Fruit fly (Drosophila melanogaster) whole organism, pupa: ENCODE measurements around the gene CG10467.

Experiments
- CG14655 ChIP-seq: fragments of 200-800 bp; sonication (Bioruptor generic); optimal IDR thresholded peaks from 3 replicates; lab custom pipeline; 2017; ENCODE audit warnings: mild to moderate bottlenecking, missing biosample characterization, missing genetic modification reagents, missing genetic modification characterization
- CG32121 ChIP-seq: fragments of 200-800 bp; sonication (Bioruptor generic); IDR thresholded peaks from 2 replicates; pipeline ENCODE4 v1.3.6; 2022; ENCODE audit warnings: missing biosample characterization, missing genetic modification characterization
- CG34367 ChIP-seq: fragments of 200-800 bp; sonication (Bioruptor generic); optimal IDR thresholded peaks from 2 replicates; lab custom pipeline; 2018; ENCODE audit warnings: missing biosample characterization, mild to moderate bottlenecking, missing genetic modification characterization
- CG4496 ChIP-seq: fragments of 200-800 bp; sonication (Bioruptor generic); IDR thresholded peaks from 3 replicates; pipeline ENCODE4 v1.3.6; 2022; ENCODE audit warnings: missing biosample characterization, missing genetic modification characterization
- CG8159 ChIP-seq: fragments of 200-800 bp; sonication (Bioruptor generic); optimal IDR thresholded peaks from 3 replicates; lab custom pipeline; 2018; ENCODE audit warnings: missing biosample characterization, mild to moderate bottlenecking, missing genetic modification characterization, moderate library complexity
- CG8301 ChIP-seq: fragments of 200-800 bp; sonication (Bioruptor generic); optimal IDR thresholded peaks from 2 replicates; lab custom pipeline; 2018; ENCODE audit warnings: missing biosample characterization, mild to moderate bottlenecking, missing genetic modification characterization
- CG9948 ChIP-seq: fragments of 200-800 bp; sonication (Bioruptor generic); optimal IDR thresholded peaks from 2 replicates; lab custom pipeline; 2018; ENCODE audit warnings: missing biosample characterization, mild to moderate bottlenecking, missing genetic modification characterization, moderate library complexity
- D1 ChIP-seq: fragments of 200-800 bp; sonication (Bioruptor generic); optimal IDR thresholded peaks from 2 replicates; lab custom pipeline; 2018; ENCODE audit warnings: missing biosample characterization, mild to moderate bottlenecking, missing genetic modification characterization, moderate library complexity
- EcR ChIP-seq: fragments of 200-800 bp; sonication (Bioruptor generic); optimal IDR thresholded peaks from 3 replicates; lab custom pipeline; 2019; ENCODE audit warnings: missing biosample characterization, missing genetic modification characterization, mild to moderate bottlenecking, moderate library complexity, missing genetic modification reagents
- Ets98B ChIP-seq: fragments of 200-800 bp; sonication (Bioruptor generic); IDR thresholded peaks from 2 replicates; pipeline ENCODE4 v1.3.6; 2022; ENCODE audit warnings: missing biosample characterization, missing genetic modification characterization
- Pif1A ChIP-seq: fragments of 200-800 bp; sonication (Bioruptor generic); optimal IDR thresholded peaks from 3 replicates; lab custom pipeline; 2016; ENCODE audit warnings: missing biosample characterization, missing genetic modification characterization
- Pif1B ChIP-seq: fragments of 200-800 bp; sonication (Bioruptor generic); optimal IDR thresholded peaks from 3 replicates; lab custom pipeline; 2016; ENCODE audit warnings: missing biosample characterization, missing genetic modification characterization
- Snoo ChIP-seq: fragments of 200-800 bp; sonication (Bioruptor generic); optimal IDR thresholded peaks from 3 replicates; lab custom pipeline; 2017; ENCODE audit warnings: missing biosample characterization, mild to moderate bottlenecking, missing genetic modification characterization, inconsistent platforms
- fd96Ca ChIP-seq: fragments of 200-800 bp; sonication (Bioruptor generic); IDR thresholded peaks from 3 replicates; pipeline ENCODE4 v1.3.6; 2022; ENCODE audit warnings: missing biosample characterization, missing genetic modification characterization

- TF ChIP-seq CG32121 (no peak), CG9948 (tag; lab: Kevin White, UChicago) (no peak), Pif1A (GFP tag; lab: Kevin White, UChicago) (no peak), CG14655 (no peak), CG8301 (no peak), CG8159 (tag; lab: Kevin White, UChicago) (no peak), D1 (tag; lab: Kevin White, UChicago) (no peak), CG34367 (no peak), Snoo (tag; lab: Kevin White, UChicago) (no peak), Pif1B (GFP tag; lab: Kevin White, UChicago) (no peak), EcR (GFP tag; lab: Kevin White, UChicago) (no peak), fd96Ca (no peak), CG4496 (no peak), Ets98B (GFP tag; lab: Robert Waterston, UW) (no peak)
Measured at dm6 chr3L:6139924-6140574, 45.5 kb upstream of the CG10467 start, which contains the start of gene Cpr65Av.
